Fruit fly (Drosophila melanogaster) whole organism, embryonic: ENCODE data around the gene CG10194.

Source experiments
- Antp ChIP-seq: fragments of 200-800 bp; sonication (Bioruptor generic); optimal IDR thresholded peaks from 3 replicates; lab custom pipeline; 2016; ENCODE audit warnings: missing biosample characterization, missing genetic modification characterization
- Atf6 ChIP-seq: fragments of 200-800 bp; sonication (Bioruptor generic); IDR thresholded peaks from 2 replicates; pipeline ENCODE4 v1.3.6; 2022; ENCODE audit warnings: missing biosample characterization, missing genetic modification characterization
- BEAF-32 ChIP-seq: fragments of 200-800 bp; sonication (Bioruptor generic); optimal IDR thresholded peaks from 3 replicates; lab custom pipeline; 2017; ENCODE audit warnings: missing biosample characterization, missing genetic modification characterization, mild to moderate bottlenecking, moderate library complexity, missing genetic modification reagents
- Bteb2 ChIP-seq: fragments of 200-800 bp; sonication (Bioruptor generic); optimal IDR thresholded peaks from 2 replicates; lab custom pipeline; 2016; ENCODE audit warnings: missing biosample characterization, missing genetic modification characterization
- CG12391 ChIP-seq: fragments of 200-800 bp; sonication (Bioruptor generic); optimal IDR thresholded peaks from 3 replicates; lab custom pipeline; 2018; ENCODE audit warnings: missing biosample characterization, mild to moderate bottlenecking, missing genetic modification characterization, moderate library complexity
- CG15011 ChIP-seq: fragments of 200-800 bp; sonication (Bioruptor generic); optimal IDR thresholded peaks from 3 replicates; lab custom pipeline; 2018; ENCODE audit warnings: missing biosample characterization, mild to moderate bottlenecking, missing genetic modification characterization
- CG15479 ChIP-seq: fragments of 200-800 bp; sonication (Bioruptor generic); optimal IDR thresholded peaks from 3 replicates; lab custom pipeline; 2019; ENCODE audit warnings: missing biosample characterization, mild to moderate bottlenecking, missing genetic modification characterization, moderate library complexity
- CG1647 ChIP-seq: fragments of 200-800 bp; sonication (Bioruptor generic); optimal IDR thresholded peaks from 3 replicates; lab custom pipeline; 2016; ENCODE audit warnings: missing biosample characterization, missing genetic modification characterization
- CG2120 ChIP-seq: fragments of 200-800 bp; sonication (Bioruptor generic); optimal IDR thresholded peaks from 3 replicates; lab custom pipeline; 2016; ENCODE audit warnings: missing biosample characterization, missing genetic modification characterization
- CG2129 ChIP-seq: fragments of 200-800 bp; sonication (Bioruptor generic); IDR thresholded peaks from 2 replicates; pipeline ENCODE4 v1.3.6; 2022; ENCODE audit warnings: missing biosample characterization, missing genetic modification characterization; ENCODE audit not compliant: partially characterized antibody
- CG30403 ChIP-seq: fragments of 200-800 bp; sonication (Bioruptor generic); optimal IDR thresholded peaks from 3 replicates; lab custom pipeline; 2016; ENCODE audit warnings: missing biosample characterization, missing genetic modification characterization
- CG3163 ChIP-seq: fragments of 200-800 bp; sonication (Bioruptor generic); optimal IDR thresholded peaks from 3 replicates; lab custom pipeline; 2016; ENCODE audit warnings: missing biosample characterization, missing genetic modification characterization
- CG32767 ChIP-seq: fragments of 200-800 bp; sonication (Bioruptor generic); IDR thresholded peaks from 2 replicates; pipeline ENCODE4 v1.3.6; 2022; ENCODE audit warnings: missing biosample characterization, missing genetic modification characterization
- CG6272 ChIP-seq: fragments of 200-800 bp; sonication (Bioruptor generic); IDR thresholded peaks from 2 replicates; pipeline ENCODE4 v1.3.6; 2022; ENCODE audit warnings: missing biosample characterization, missing genetic modification characterization
- CG7963 ChIP-seq: fragments of 200-800 bp; sonication (Bioruptor generic); IDR thresholded peaks from 3 replicates; pipeline ENCODE4 v1.3.6; 2022; ENCODE audit warnings: missing biosample characterization, missing genetic modification characterization; ENCODE audit not compliant: partially characterized antibody
- CG9609 ChIP-seq: fragments of 200-800 bp; sonication (Bioruptor generic); optimal IDR thresholded peaks from 3 replicates; lab custom pipeline; 2016; ENCODE audit warnings: missing biosample characterization, missing genetic modification characterization
- Ets65A ChIP-seq: fragments of 200-800 bp; sonication (Bioruptor generic); peaks from one replicate; lab custom pipeline; 2016; ENCODE audit warnings: missing biosample characterization, missing genetic modification characterization
- HmgZ ChIP-seq: fragments of 200-800 bp; sonication (Bioruptor generic); optimal IDR thresholded peaks from 2 replicates; lab custom pipeline; 2018; ENCODE audit warnings: missing biosample characterization, mild to moderate bottlenecking, missing genetic modification characterization
- Lhr ChIP-seq: fragments of 200-800 bp; sonication (Bioruptor generic); optimal IDR thresholded peaks from 3 replicates; lab custom pipeline; 2017; ENCODE audit warnings: mild to moderate bottlenecking, missing biosample characterization, missing genetic modification reagents, missing genetic modification characterization
- Max ChIP-seq: fragments of 200-800 bp; sonication (Bioruptor generic); optimal IDR thresholded peaks from 2 replicates; lab custom pipeline; 2016; ENCODE audit warnings: missing biosample characterization, mild to moderate bottlenecking, missing genetic modification characterization
- NC2β ChIP-seq: fragments of 200-800 bp; sonication (Bioruptor generic); optimal IDR thresholded peaks from 2 replicates; lab custom pipeline; 2016; ENCODE audit warnings: missing biosample characterization, missing genetic modification characterization
- NFAT ChIP-seq: fragments of 200-800 bp; sonication (Bioruptor generic); IDR thresholded peaks from 2 replicates; pipeline ENCODE4 v1.3.6; 2022; ENCODE audit warnings: missing biosample characterization, missing genetic modification characterization
- NK7.1 ChIP-seq: fragments of 200-800 bp; sonication (Bioruptor generic); optimal IDR thresholded peaks from 3 replicates; lab custom pipeline; 2016; ENCODE audit warnings: missing biosample characterization, missing genetic modification characterization
- Optix ChIP-seq: fragments of 200-800 bp; sonication (Bioruptor generic); IDR thresholded peaks from 3 replicates; pipeline ENCODE4 v1.3.6; 2022; ENCODE audit warnings: missing biosample characterization, missing genetic modification characterization
- Sry-δ ChIP-seq: fragments of 200-800 bp; sonication (Bioruptor generic); optimal IDR thresholded peaks from 2 replicates; lab custom pipeline; 2016; ENCODE audit warnings: missing biosample characterization, missing genetic modification characterization
- Xbp1 ChIP-seq: fragments of 200-800 bp; sonication (Bioruptor generic); optimal IDR thresholded peaks from 3 replicates; lab custom pipeline; 2016; ENCODE audit warnings: missing biosample characterization, mild to moderate bottlenecking, missing genetic modification characterization
- ase ChIP-seq: fragments of 200-800 bp; sonication (Bioruptor generic); IDR thresholded peaks from 3 replicates; pipeline ENCODE4 v1.3.6; 2022; ENCODE audit warnings: missing biosample characterization, missing genetic modification characterization
- ato ChIP-seq: fragments of 200-800 bp; sonication (Bioruptor generic); IDR thresholded peaks from 2 replicates; pipeline ENCODE4 v1.3.6; 2022; ENCODE audit warnings: missing biosample characterization, missing genetic modification characterization; ENCODE audit not compliant: partially characterized antibody
- bab2 ChIP-seq: fragments of 200-800 bp; sonication (Bioruptor generic); optimal IDR thresholded peaks from 2 replicates; lab custom pipeline; 2016; ENCODE audit warnings: missing biosample characterization, missing genetic modification characterization
- bigmax ChIP-seq: fragments of 200-800 bp; sonication (Bioruptor generic); optimal IDR thresholded peaks from 2 replicates; lab custom pipeline; 2018; ENCODE audit warnings: missing biosample characterization, mild to moderate bottlenecking, missing genetic modification characterization
- chinmo ChIP-seq: fragments of 200-800 bp; sonication (Bioruptor generic); IDR thresholded peaks from 4 replicates; pipeline ENCODE4 v1.3.6; 2022; ENCODE audit warnings: missing biosample characterization, missing genetic modification characterization; ENCODE audit not compliant: partially characterized antibody
- ci ChIP-seq: fragments of 200-800 bp; sonication (Bioruptor generic); IDR thresholded peaks from 3 replicates; pipeline ENCODE4 v1.3.6; 2022; ENCODE audit warnings: missing biosample characterization, missing genetic modification characterization
- eyg ChIP-seq: fragments of 200-800 bp; sonication (Bioruptor generic); optimal IDR thresholded peaks from 3 replicates; lab custom pipeline; 2016; ENCODE audit warnings: missing biosample characterization, missing genetic modification characterization
- hbn ChIP-seq: fragments of 200-800 bp; sonication (Bioruptor generic); IDR thresholded peaks from 2 replicates; pipeline ENCODE4 v1.3.6; 2022; ENCODE audit warnings: missing biosample characterization, missing genetic modification characterization; ENCODE audit not compliant: partially characterized antibody
- ken ChIP-seq: fragments of 200-800 bp; sonication (Bioruptor generic); IDR thresholded peaks from 3 replicates; pipeline ENCODE4 v1.3.6; 2022; ENCODE audit warnings: missing biosample characterization, missing genetic modification characterization
- maf-S ChIP-seq: fragments of 200-800 bp; sonication (Bioruptor generic); optimal IDR thresholded peaks from 2 replicates; lab custom pipeline; 2016; ENCODE audit warnings: missing biosample characterization, missing genetic modification characterization
- mld ChIP-seq: fragments of 200-800 bp; sonication (Bioruptor generic); IDR thresholded peaks from 3 replicates; pipeline ENCODE4 v1.3.6; 2022; ENCODE audit warnings: missing biosample characterization, missing genetic modification characterization; ENCODE audit not compliant: partially characterized antibody
- p53 ChIP-seq: fragments of 200-800 bp; sonication (Bioruptor generic); optimal IDR thresholded peaks from 2 replicates; lab custom pipeline; 2016; ENCODE audit warnings: missing biosample characterization, missing genetic modification characterization
- pzg ChIP-seq: fragments of 200-800 bp; sonication (Bioruptor generic); optimal IDR thresholded peaks from 3 replicates; lab custom pipeline; 2018; ENCODE audit warnings: missing biosample characterization, mild to moderate bottlenecking, missing genetic modification characterization, moderate library complexity
- repo ChIP-seq: fragments of 200-800 bp; sonication (Bioruptor generic); optimal IDR thresholded peaks from 2 replicates; lab custom pipeline; 2016; ENCODE audit warnings: missing biosample characterization, missing genetic modification characterization
- schlank ChIP-seq: fragments of 200-800 bp; sonication (Bioruptor generic); optimal IDR thresholded peaks from 2 replicates; lab custom pipeline; 2018; ENCODE audit warnings: missing biosample characterization, mild to moderate bottlenecking, missing genetic modification characterization
- sd ChIP-seq: fragments of 200-800 bp; sonication (Bioruptor generic); optimal IDR thresholded peaks from 3 replicates; lab custom pipeline; 2018; ENCODE audit warnings: missing biosample characterization, mild to moderate bottlenecking, missing genetic modification characterization, moderate library complexity
- sens-2 ChIP-seq: fragments of 200-800 bp; sonication (Bioruptor generic); IDR thresholded peaks from 2 replicates; pipeline ENCODE4 v1.3.6; 2022; ENCODE audit warnings: missing biosample characterization, missing genetic modification characterization
- seq ChIP-seq: fragments of 200-800 bp; sonication (Bioruptor generic); IDR thresholded peaks from 2 replicates; pipeline ENCODE4 v1.3.6; 2022; ENCODE audit warnings: missing biosample characterization, missing genetic modification characterization
- slbo ChIP-seq: fragments of 200-800 bp; sonication (Bioruptor generic); IDR thresholded peaks from 2 replicates; pipeline ENCODE4 v1.3.6; 2022; ENCODE audit warnings: missing biosample characterization, missing genetic modification characterization
- tin ChIP-seq: fragments of 200-800 bp; sonication (Bioruptor generic); optimal IDR thresholded peaks from 3 replicates; lab custom pipeline; 2016; ENCODE audit warnings: missing biosample characterization, missing genetic modification characterization
- tna ChIP-seq: fragments of 200-800 bp; sonication (Bioruptor generic); IDR thresholded peaks from 2 replicates; pipeline ENCODE4 v1.3.6; 2022; ENCODE audit warnings: missing biosample characterization, missing genetic modification characterization; ENCODE audit not compliant: partially characterized antibody
- trh ChIP-seq: fragments of 200-800 bp; sonication (Bioruptor generic); optimal IDR thresholded peaks from 2 replicates; lab custom pipeline; 2016; ENCODE audit warnings: missing biosample characterization, missing genetic modification characterization
- wdn ChIP-seq: fragments of 200-800 bp; sonication (Bioruptor generic); IDR thresholded peaks from 2 replicates; pipeline ENCODE4 v1.3.6; 2022; ENCODE audit warnings: missing biosample characterization, missing genetic modification characterization
- zfh2 ChIP-seq: fragments of 200-800 bp; sonication (Bioruptor generic); optimal IDR thresholded peaks from 2 replicates; lab custom pipeline; 2016; ENCODE audit warnings: missing biosample characterization, missing genetic modification characterization

CG10194 gene

dm6 chr2L:19508361-19508918 is 18.5 kb upstream of the CG10194 start, which contains the start of gene cyst (continued):
- TF ChIP-seq NC2β (GFP tag; lab: Kevin White, UChicago): peak; percentile 13
- no peak for TF ChIP-seq bigmax (GFP tag; lab: Kevin White, UChicago)
- no peak for TF ChIP-seq NK7.1 (GFP tag; lab: Kevin White, UChicago)
- peak; percentile 37 for TF ChIP-seq CG9609 (GFP tag; lab: Kevin White, UChicago)
- 0 out of 2 replicates have a peak, but pooled peaks have one; percentile 48 for TF ChIP-seq NFAT (GFP tag; lab: Robert Waterston, UW)
- peak; percentile 69 for TF ChIP-seq CG2120 (GFP tag; lab: Kevin White, UChicago)
- TF ChIP-seq CG15479 (GFP tag; lab: Kevin White, UChicago): peak; percentile 61
- TF ChIP-seq BEAF-32 (GFP tag; lab: Kevin White, UChicago): peak; percentile 98
- TF ChIP-seq CG3163 (GFP tag; lab: Kevin White, UChicago): peak; percentile 20
- peak; percentile 43 for TF ChIP-seq CG30403 (GFP tag; lab: Kevin White, UChicago)
- TF ChIP-seq CG1647 (GFP tag; lab: Kevin White, UChicago): peak; percentile 46
- TF ChIP-seq p53 (GFP tag; lab: Kevin White, UChicago): peak; percentile 50
- peak; percentile 55; the same call in 1 of the 2 replicates for TF ChIP-seq slbo (GFP tag; lab: Robert Waterston, UW)
- 0 out of 3 replicates have a peak, but pooled peaks have one; percentile 34 for TF ChIP-seq ci
- TF ChIP-seq chinmo (GFP tag; lab: Robert Waterston, UW): peak; percentile 90
- TF ChIP-seq repo (GFP tag; lab: Kevin White, UChicago): peak; percentile 44
- no peak for TF ChIP-seq seq
- peak; percentile 26; the same call in 1 of the 2 replicates for TF ChIP-seq CG32767 (GFP tag; lab: Robert Waterston, UW)
- TF ChIP-seq CG2129 (GFP tag; lab: Robert Waterston, UW): peak; percentile 92
- TF ChIP-seq Xbp1: peak; percentile 38
- peak; percentile 30 for TF ChIP-seq tin (GFP tag; lab: Kevin White, UChicago)
- TF ChIP-seq bab2 (GFP tag; lab: Kevin White, UChicago): peak; percentile 13
- TF ChIP-seq Sry-δ (GFP tag; lab: Kevin White, UChicago): peak; percentile 93
- no peak for TF ChIP-seq schlank (tag; lab: Kevin White, UChicago)
- TF ChIP-seq maf-S: peak; percentile 34
- peak; percentile 40; the same call in 1 of the 2 replicates for TF ChIP-seq CG6272 (GFP tag; lab: Robert Waterston, UW)
- peak; percentile 32; the same call in 1 of the 2 replicates for TF ChIP-seq Atf6 (GFP tag; lab: Robert Waterston, UW)
- TF ChIP-seq Bteb2: peak; percentile 2
- peak; percentile 64 for TF ChIP-seq sd (tag; lab: Kevin White, UChicago)
- no peak for TF ChIP-seq Optix (GFP tag; lab: Robert Waterston, UW)
- TF ChIP-seq hbn (GFP tag; lab: Robert Waterston, UW): peak; percentile 96
- TF ChIP-seq wdn: no peak
- no peak for TF ChIP-seq ase (GFP tag; lab: Robert Waterston, UW)
- TF ChIP-seq Lhr (GFP tag; lab: Kevin White, UChicago): peak; percentile 80
- peak; percentile 94 for TF ChIP-seq tna (GFP tag; lab: Robert Waterston, UW)
- TF ChIP-seq CG7963 (GFP tag; lab: Robert Waterston, UW): peak; percentile 95
- no peak for TF ChIP-seq sens-2
- TF ChIP-seq Ets65A (GFP tag; lab: Kevin White, UChicago): peak; percentile 96
- TF ChIP-seq mld: peak; percentile 92
- TF ChIP-seq HmgZ (tag; lab: Kevin White, UChicago): peak; percentile 76
- TF ChIP-seq zfh2 (GFP tag; lab: Kevin White, UChicago): peak; percentile 62
- peak; percentile 95 for TF ChIP-seq pzg
- no peak for TF ChIP-seq Max (GFP tag; lab: Kevin White, UChicago)
- TF ChIP-seq Antp (GFP tag; lab: Kevin White, UChicago): peak; percentile 64
- TF ChIP-seq ken: peak; percentile 50; the same call in 1 of the 3 replicates
- no peak for TF ChIP-seq CG15011 (GFP tag; lab: Kevin White, UChicago)
- TF ChIP-seq trh (GFP tag; lab: Kevin White, UChicago): no peak
- TF ChIP-seq CG12391: peak; percentile 7
- TF ChIP-seq ato (GFP tag; lab: Robert Waterston, UW): peak; percentile 94
- peak; percentile 43 for TF ChIP-seq eyg (GFP tag; lab: Kevin White, UChicago)
